Worm (Caenorhabditis elegans) whole organism, midembryonic: ENCODE results near the gene C17H11.1.
A peak's percentile ranks its signal among the peaks of the same experiment; 100 is the strongest.

Experiments
- T22C8.4 ChIP-seq: fragments of 200-800 bp; sonication (Bioruptor generic); IDR thresholded peaks from 2 replicates; pipeline ENCODE4 v1.3.6; 2022; ENCODE audit warnings: missing genetic modification characterization, missing compliant biosample characterization
- flt-1 ChIP-seq: fragments of 200-800 bp; sonication (Bioruptor generic); IDR thresholded peaks from 2 replicates; pipeline ENCODE4 v1.3.6; 2022; ENCODE audit warnings: missing genetic modification characterization, missing compliant biosample characterization
- klf-2 ChIP-seq: fragments of 200-800 bp; sonication (Bioruptor generic); conservative IDR thresholded peaks from 2 replicates; pipeline ENCODE4 v1.3.6; 2022; ENCODE audit warnings: missing genetic modification reagents, missing genetic modification characterization, missing compliant biosample characterization
- ref-1 ChIP-seq: fragments of 200-800 bp; sonication (Bioruptor generic); conservative IDR thresholded peaks from 2 replicates; pipeline ENCODE4 v1.3.6; 2022; ENCODE audit warnings: missing genetic modification reagents, missing genetic modification characterization, missing compliant biosample characterization
- tab-1 ChIP-seq: fragments of 200-800 bp; sonication (Bioruptor generic); IDR thresholded peaks from 2 replicates; pipeline ENCODE4 v1.3.6; 2022; ENCODE audit warnings: missing genetic modification characterization, missing compliant biosample characterization
- ztf-23 ChIP-seq: fragments of 200-800 bp; sonication (Bioruptor generic); IDR thresholded peaks from 2 replicates; pipeline ENCODE4 v1.3.6; 2022; ENCODE audit warnings: missing genetic modification reagents, missing genetic modification characterization, missing compliant biosample characterization

DNA sequence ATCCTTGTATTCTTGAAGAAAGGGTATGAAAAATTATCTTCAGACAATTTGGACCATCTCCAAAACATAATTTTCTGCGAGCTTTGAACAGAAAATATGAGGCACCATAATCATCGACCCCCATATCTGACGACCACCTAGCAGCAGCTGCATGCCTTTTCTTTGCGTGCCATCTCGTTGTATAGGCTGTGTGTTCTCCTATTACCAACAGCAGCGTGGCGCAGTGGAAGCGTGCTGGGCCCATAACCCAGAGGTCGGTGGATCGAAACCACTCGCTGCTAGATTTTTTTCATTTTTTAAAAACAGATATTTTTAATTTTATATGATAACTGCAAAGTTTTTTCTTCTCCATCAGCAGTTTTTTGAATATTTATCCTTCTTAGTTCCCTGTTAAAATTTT lies 17.7 kb upstream of the C17H11.1 start:
- TF ChIP-seq klf-2 (peak; percentile 96), flt-1 (peak; percentile 98), tab-1 (GFP tag; lab: Robert Waterston, UW) (peak; percentile 97), ref-1 (GFP tag; lab: Robert Waterston, UW) (peak; percentile 95), T22C8.4 (GFP tag; lab: Robert Waterston, UW) (peak; percentile 97), ztf-23 (GFP tag; lab: Robert Waterston, UW) (peak; percentile 97)
